Fruit fly (Drosophila melanogaster) whole organism, embryonic: ENCODE measurements around the gene CG13373.

ENCODE experiments used
- CG10366 ChIP-seq: fragments of 200-800 bp; sonication (Bioruptor generic); IDR thresholded peaks from 2 replicates; pipeline ENCODE4 v1.3.6; 2022; ENCODE audit warnings: missing biosample characterization, missing genetic modification characterization
- CG11247 ChIP-seq: fragments of 200-800 bp; sonication (Bioruptor generic); IDR thresholded peaks from 2 replicates; pipeline ENCODE4 v1.3.6; 2022; ENCODE audit warnings: missing biosample characterization, missing genetic modification characterization
- CG11560 ChIP-seq: fragments of 200-800 bp; sonication (Bioruptor generic); IDR thresholded peaks from 3 replicates; pipeline ENCODE4 v1.3.6; 2022; ENCODE audit warnings: missing biosample characterization, missing genetic modification characterization
- CG11695 ChIP-seq: fragments of 200-800 bp; sonication (Bioruptor generic); IDR thresholded peaks from 3 replicates; pipeline ENCODE4 v1.3.6; 2022; ENCODE audit warnings: missing biosample characterization, missing genetic modification characterization
- CG12104 ChIP-seq: fragments of 200-800 bp; sonication (Bioruptor generic); optimal IDR thresholded peaks from 3 replicates; lab custom pipeline; 2016; ENCODE audit warnings: missing biosample characterization, missing genetic modification characterization
- CG12236 ChIP-seq: fragments of 200-800 bp; sonication (Bioruptor generic); optimal IDR thresholded peaks from 2 replicates; lab custom pipeline; 2016; ENCODE audit warnings: missing biosample characterization, missing genetic modification characterization
- CG13775 ChIP-seq: fragments of 200-800 bp; sonication (Bioruptor generic); optimal IDR thresholded peaks from 3 replicates; lab custom pipeline; 2017; ENCODE audit warnings: missing biosample characterization, mild to moderate bottlenecking, missing genetic modification characterization
- CG14050 ChIP-seq: fragments of 200-800 bp; sonication (Bioruptor generic); IDR thresholded peaks from 3 replicates; pipeline ENCODE4 v1.3.6; 2022; ENCODE audit warnings: missing biosample characterization, missing genetic modification characterization
- CG15269 ChIP-seq: fragments of 200-800 bp; sonication (Bioruptor generic); optimal IDR thresholded peaks from 2 replicates; lab custom pipeline; 2018; ENCODE audit warnings: missing biosample characterization, mild to moderate bottlenecking, missing genetic modification characterization, moderate library complexity
- CG15696 ChIP-seq: fragments of 200-800 bp; sonication (Bioruptor generic); optimal IDR thresholded peaks from 2 replicates; lab custom pipeline; 2019; ENCODE audit warnings: missing biosample characterization, mild to moderate bottlenecking, missing genetic modification characterization, moderate library complexity
- CG2129 ChIP-seq: fragments of 200-800 bp; sonication (Bioruptor generic); IDR thresholded peaks from 2 replicates; pipeline ENCODE4 v1.3.6; 2022; ENCODE audit warnings: missing biosample characterization, missing genetic modification characterization; ENCODE audit not compliant: partially characterized antibody
- CG30403 ChIP-seq: fragments of 200-800 bp; sonication (Bioruptor generic); optimal IDR thresholded peaks from 3 replicates; lab custom pipeline; 2016; ENCODE audit warnings: missing biosample characterization, missing genetic modification characterization
- CG31441 ChIP-seq: fragments of 200-800 bp; sonication (Bioruptor generic); IDR thresholded peaks from 2 replicates; pipeline ENCODE4 v1.3.6; 2022; ENCODE audit warnings: missing biosample characterization, missing genetic modification characterization
- CG3407 ChIP-seq: fragments of 200-800 bp; sonication (Bioruptor generic); optimal IDR thresholded peaks from 2 replicates; lab custom pipeline; 2018; ENCODE audit warnings: missing biosample characterization, mild to moderate bottlenecking, missing genetic modification characterization
- CG4707 ChIP-seq: fragments of 200-800 bp; sonication (Bioruptor generic); optimal IDR thresholded peaks from 2 replicates; lab custom pipeline; 2018; ENCODE audit warnings: missing biosample characterization, mild to moderate bottlenecking, missing genetic modification characterization, moderate library complexity
- CG4854 ChIP-seq: fragments of 200-800 bp; sonication (Bioruptor generic); optimal IDR thresholded peaks from 2 replicates; lab custom pipeline; 2016; ENCODE audit warnings: missing biosample characterization, missing genetic modification characterization, inconsistent platforms
- CG7987 ChIP-seq: fragments of 200-800 bp; sonication (Bioruptor generic); optimal IDR thresholded peaks from 2 replicates; lab custom pipeline; 2018; ENCODE audit warnings: missing biosample characterization, mild to moderate bottlenecking, missing genetic modification characterization, moderate library complexity
- CG9609 ChIP-seq: fragments of 200-800 bp; sonication (Bioruptor generic); optimal IDR thresholded peaks from 3 replicates; lab custom pipeline; 2016; ENCODE audit warnings: missing biosample characterization, missing genetic modification characterization
- CG9876 ChIP-seq: fragments of 200-800 bp; sonication (Bioruptor generic); optimal IDR thresholded peaks from 2 replicates; lab custom pipeline; 2016; ENCODE audit warnings: missing biosample characterization, missing genetic modification characterization
- CTCF ChIP-seq: fragments of 200-800 bp; sonication (Bioruptor generic); optimal IDR thresholded peaks from 2 replicates; lab custom pipeline; 2017; ENCODE audit warnings: missing biosample characterization, mild to moderate bottlenecking, missing genetic modification characterization, moderate library complexity
- D19A ChIP-seq: fragments of 200-800 bp; optimal IDR thresholded peaks from 3 replicates; lab custom pipeline; 2019; ENCODE audit warnings: missing biosample characterization, mild to moderate bottlenecking, missing genetic modification characterization, moderate library complexity
- Ets65A ChIP-seq: fragments of 200-800 bp; sonication (Bioruptor generic); peaks from one replicate; lab custom pipeline; 2016; ENCODE audit warnings: missing biosample characterization, missing genetic modification characterization
- Hmr ChIP-seq: fragments of 200-800 bp; sonication (Bioruptor generic); optimal IDR thresholded peaks from 3 replicates; lab custom pipeline; 2017; ENCODE audit warnings: mild to moderate bottlenecking, missing biosample characterization, missing genetic modification reagents, missing genetic modification characterization
- Mes4 ChIP-seq: fragments of 200-800 bp; sonication (Bioruptor generic); optimal IDR thresholded peaks from 2 replicates; lab custom pipeline; 2016; ENCODE audit warnings: missing biosample characterization, missing genetic modification characterization
- Myb ChIP-seq: fragments of 200-800 bp; sonication (Bioruptor generic); optimal IDR thresholded peaks from 2 replicates; lab custom pipeline; 2016; ENCODE audit warnings: missing biosample characterization, missing genetic modification characterization
- Nf-YA ChIP-seq: fragments of 200-800 bp; sonication (Bioruptor generic); IDR thresholded peaks from 2 replicates; pipeline ENCODE4 v1.3.6; 2022; ENCODE audit warnings: missing biosample characterization, missing genetic modification characterization
- NfI ChIP-seq: fragments of 200-800 bp; sonication (Bioruptor generic); optimal IDR thresholded peaks from 3 replicates; lab custom pipeline; 2018; ENCODE audit warnings: missing biosample characterization, mild to moderate bottlenecking, missing genetic modification characterization, moderate library complexity
- Oaz ChIP-seq: fragments of 200-800 bp; sonication (Bioruptor generic); IDR thresholded peaks from 2 replicates; pipeline ENCODE4 v1.3.6; 2022; ENCODE audit warnings: missing biosample characterization, missing genetic modification characterization
- Ptx1 ChIP-seq: fragments of 200-800 bp; sonication (Bioruptor generic); IDR thresholded peaks from 2 replicates; pipeline ENCODE4 v1.3.6; 2022; ENCODE audit warnings: missing biosample characterization, missing genetic modification characterization
- Rfx ChIP-seq: fragments of 200-800 bp; sonication (Bioruptor generic); IDR thresholded peaks from 2 replicates; pipeline ENCODE4 v1.3.6; 2022; ENCODE audit warnings: missing biosample characterization, missing genetic modification characterization
- Scr ChIP-seq: fragments of 200-800 bp; sonication (Bioruptor generic); IDR thresholded peaks from 2 replicates; pipeline ENCODE4 v1.3.6; 2022; ENCODE audit warnings: missing biosample characterization, missing genetic modification characterization; ENCODE audit not compliant: partially characterized antibody
- Sry-δ ChIP-seq: fragments of 200-800 bp; sonication (Bioruptor generic); optimal IDR thresholded peaks from 2 replicates; lab custom pipeline; 2016; ENCODE audit warnings: missing biosample characterization, missing genetic modification characterization
- Trl ChIP-seq, 3 experiments: fragments of >200 bp in 2 of 3; fragments of 200-800 bp in 1 of 3; sonication (Bioruptor generic) in 1 of 3; optimal IDR thresholded peaks; 2 replicates in 1 of 3; 3 replicates in 2 of 3; lab custom pipeline; 2016 to 2017; ENCODE audit warnings: missing biosample characterization in 1 of 3, missing genetic modification characterization in 1 of 3
- Xrp1 ChIP-seq: fragments of 200-800 bp; sonication (Bioruptor generic); IDR thresholded peaks from 2 replicates; pipeline ENCODE4 v1.3.6; 2022; ENCODE audit warnings: missing biosample characterization, missing genetic modification characterization
- ash1 ChIP-seq: fragments of 200-800 bp; sonication (Bioruptor generic); optimal IDR thresholded peaks from 2 replicates; lab custom pipeline; 2018; ENCODE audit warnings: missing biosample characterization, mild to moderate bottlenecking, missing genetic modification characterization
- ato ChIP-seq: fragments of 200-800 bp; sonication (Bioruptor generic); IDR thresholded peaks from 2 replicates; pipeline ENCODE4 v1.3.6; 2022; ENCODE audit warnings: missing biosample characterization, missing genetic modification characterization; ENCODE audit not compliant: partially characterized antibody
- bab2 ChIP-seq: fragments of 200-800 bp; sonication (Bioruptor generic); optimal IDR thresholded peaks from 2 replicates; lab custom pipeline; 2016; ENCODE audit warnings: missing biosample characterization, missing genetic modification characterization
- chm ChIP-seq: fragments of 200-800 bp; sonication (Bioruptor generic); IDR thresholded peaks from 2 replicates; pipeline ENCODE4 v1.3.6; 2022; ENCODE audit warnings: missing biosample characterization, missing genetic modification characterization
- dmrt11E ChIP-seq: fragments of 200-800 bp; sonication (Bioruptor generic); optimal IDR thresholded peaks from 3 replicates; lab custom pipeline; 2018; ENCODE audit warnings: missing biosample characterization, mild to moderate bottlenecking, missing genetic modification characterization, moderate library complexity
- fd102C ChIP-seq: fragments of 200-800 bp; sonication (Bioruptor generic); optimal IDR thresholded peaks from 2 replicates; lab custom pipeline; 2018; ENCODE audit warnings: missing biosample characterization, mild to moderate bottlenecking, missing genetic modification characterization, moderate library complexity
- gsb-n ChIP-seq: fragments of 200-800 bp; sonication (Bioruptor generic); optimal IDR thresholded peaks from 3 replicates; lab custom pipeline; 2018; ENCODE audit warnings: missing biosample characterization, mild to moderate bottlenecking, missing genetic modification characterization
- h ChIP-seq: fragments of >200 bp; optimal IDR thresholded peaks from 2 replicates; lab custom pipeline; 2017
- jigr1 ChIP-seq: fragments of 200-800 bp; sonication (Bioruptor generic); IDR thresholded peaks from 3 replicates; pipeline ENCODE4 v1.3.6; 2022; ENCODE audit warnings: missing biosample characterization, missing genetic modification characterization
- maf-S ChIP-seq: fragments of 200-800 bp; sonication (Bioruptor generic); optimal IDR thresholded peaks from 2 replicates; lab custom pipeline; 2016; ENCODE audit warnings: missing biosample characterization, missing genetic modification characterization
- otp ChIP-seq: fragments of 200-800 bp; sonication (Bioruptor generic); IDR thresholded peaks from 3 replicates; pipeline ENCODE4, ENCODE4 v1.3.6; 2022; ENCODE audit warnings: missing biosample characterization, missing genetic modification characterization
- peb ChIP-seq: fragments of 200-800 bp; sonication (Bioruptor generic); IDR thresholded peaks from 2 replicates; pipeline ENCODE4 v1.3.6; 2022; ENCODE audit warnings: missing biosample characterization, missing genetic modification characterization
- pros ChIP-seq: fragments of 200-800 bp; sonication (Bioruptor generic); optimal IDR thresholded peaks from 3 replicates; lab custom pipeline; 2019; ENCODE audit warnings: missing biosample characterization, mild to moderate bottlenecking, missing genetic modification characterization, moderate library complexity
- ranshi ChIP-seq: fragments of 200-800 bp; sonication (Bioruptor generic); IDR thresholded peaks from 2 replicates; pipeline ENCODE4 v1.3.6; 2022; ENCODE audit warnings: missing biosample characterization, missing genetic modification characterization
- row ChIP-seq: fragments of 200-800 bp; sonication (Bioruptor generic); IDR thresholded peaks from 3 replicates; pipeline ENCODE4 v1.3.6; 2022; ENCODE audit warnings: missing biosample characterization, missing genetic modification characterization
- shn ChIP-seq: fragments of 200-800 bp; sonication (Bioruptor generic); optimal IDR thresholded peaks from 3 replicates; lab custom pipeline; 2016; ENCODE audit warnings: missing biosample characterization, missing genetic modification characterization
- tin ChIP-seq: fragments of 200-800 bp; sonication (Bioruptor generic); optimal IDR thresholded peaks from 3 replicates; lab custom pipeline; 2016; ENCODE audit warnings: missing biosample characterization, missing genetic modification characterization
- trh ChIP-seq: fragments of 200-800 bp; sonication (Bioruptor generic); optimal IDR thresholded peaks from 2 replicates; lab custom pipeline; 2016; ENCODE audit warnings: missing biosample characterization, missing genetic modification characterization
- z ChIP-seq: fragments of 200-800 bp; sonication (Bioruptor generic); IDR thresholded peaks from 3 replicates; pipeline ENCODE4 v1.3.6; 2022; ENCODE audit warnings: missing biosample characterization, missing genetic modification characterization

The CG13373 gene

DNA sequence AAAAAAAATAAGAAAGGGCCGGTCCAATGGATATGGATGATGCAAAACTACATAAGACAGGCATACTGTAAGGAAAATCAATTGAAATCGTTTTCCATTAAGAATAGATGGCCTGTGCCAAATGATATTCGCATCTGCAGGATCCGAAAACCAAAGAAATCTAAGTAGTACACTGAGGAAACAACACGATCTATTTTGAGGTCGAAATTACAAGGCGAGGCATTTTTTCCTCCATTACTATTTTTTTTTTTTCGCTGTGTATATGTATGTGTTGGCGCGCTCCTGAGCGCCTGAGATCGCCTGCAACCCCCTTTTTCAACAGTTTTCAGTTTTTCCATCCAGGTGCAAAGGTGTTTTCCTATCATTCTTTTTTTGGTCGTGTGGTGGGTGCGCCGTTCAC, 12.8 kb upstream of the CG13373 start (continued):
- TF ChIP-seq Ptx1 (GFP tag; lab: Robert Waterston, UW): no peak
- TF ChIP-seq CTCF (GFP tag; lab: Kevin White, UChicago): no peak
- no peak for TF ChIP-seq ranshi
- TF ChIP-seq Sry-δ (GFP tag; lab: Kevin White, UChicago): no peak
- TF ChIP-seq CG12104 (GFP tag; lab: Kevin White, UChicago): no peak
- TF ChIP-seq trh: no peak
- TF ChIP-seq CG13775 (GFP tag; lab: Kevin White, UChicago): no peak
- no peak for TF ChIP-seq CG4854
- no peak for TF ChIP-seq Myb (GFP tag; lab: Kevin White, UChicago)
- no peak for TF ChIP-seq jigr1 (GFP tag; lab: Robert Waterston, UW)
- no peak for TF ChIP-seq CG10366 (GFP tag; lab: Robert Waterston, UW)
- TF ChIP-seq D19A (tag; lab: Kevin White, UChicago): no peak
- no peak for TF ChIP-seq ato (GFP tag; lab: Robert Waterston, UW)
- TF ChIP-seq row (GFP tag; lab: Robert Waterston, UW): peak; percentile 38; the same call in 1 of the 3 replicates
- no peak for TF ChIP-seq CG31441 (GFP tag; lab: Robert Waterston, UW)
- TF ChIP-seq CG12236 (GFP tag; lab: Kevin White, UChicago): no peak
- no peak for TF ChIP-seq CG3407 (GFP tag; lab: Kevin White, UChicago)
- peak; percentile 88 for TF ChIP-seq pros (GFP tag; lab: Kevin White, UChicago)
- no peak for TF ChIP-seq CG14050
- TF ChIP-seq fd102C (GFP tag; lab: Kevin White, UChicago): no peak
- no peak for TF ChIP-seq CG15269 (tag; lab: Kevin White, UChicago)
- TF ChIP-seq NfI (GFP tag; lab: Kevin White, UChicago): no peak
- TF ChIP-seq Rfx (GFP tag; lab: Robert Waterston, UW): no peak
- TF ChIP-seq Nf-YA (GFP tag; lab: Robert Waterston, UW): no peak
- 0 out of 3 replicates have a peak, but pooled peaks have one; percentile 11 for TF ChIP-seq otp (GFP tag; lab: Robert Waterston, UW)
- peak; percentile 15 for TF ChIP-seq gsb-n (tag; lab: Kevin White, UChicago)
- peak; percentile 15 for TF ChIP-seq CG15696 (tag; lab: Kevin White, UChicago)
- TF ChIP-seq CG2129 (GFP tag; lab: Robert Waterston, UW): no peak
- TF ChIP-seq ash1 (GFP tag; lab: Kevin White, UChicago): no peak
- no peak for TF ChIP-seq z
- TF ChIP-seq Scr (GFP tag; lab: Robert Waterston, UW): no peak
- TF ChIP-seq Xrp1 (GFP tag; lab: Robert Waterston, UW): 0 out of 2 replicates have a peak, but pooled peaks have one; percentile 16
- no peak for TF ChIP-seq Trl (optimal IDR thresholded peaks at IDR 0.05; lab: Kevin White, UChicago)
- TF ChIP-seq Trl (GFP tag; optimal IDR thresholded peaks at IDR 0.05; lab: Kevin White, UChicago): no peak
- TF ChIP-seq chm (GFP tag; lab: Robert Waterston, UW): no peak
- no peak for TF ChIP-seq CG11695 (GFP tag; lab: Robert Waterston, UW)
- TF ChIP-seq Ets65A (GFP tag; lab: Kevin White, UChicago): peak; percentile 4
- no peak for TF ChIP-seq Hmr (GFP tag; lab: Kevin White, UChicago)
- no peak for TF ChIP-seq CG11247 (GFP tag; lab: Robert Waterston, UW)
- no peak for TF ChIP-seq Mes4 (GFP tag; lab: Kevin White, UChicago)
- no peak for TF ChIP-seq maf-S
- TF ChIP-seq CG9876 (GFP tag; lab: Kevin White, UChicago): no peak
- TF ChIP-seq dmrt11E: peak; percentile 22
- TF ChIP-seq shn (GFP tag; lab: Kevin White, UChicago): no peak
- TF ChIP-seq CG30403 (GFP tag; lab: Kevin White, UChicago): no peak
- no peak for TF ChIP-seq h (lab: Kevin White, UChicago)
- TF ChIP-seq tin: no peak
- no peak for TF ChIP-seq CG9609
- TF ChIP-seq CG11560 (tag; lab: Robert Waterston, UW): no peak
- TF ChIP-seq CG4707 (GFP tag; lab: Kevin White, UChicago): no peak
- TF ChIP-seq bab2 (GFP tag; lab: Kevin White, UChicago): no peak
- TF ChIP-seq Oaz: no peak
- no peak for TF ChIP-seq CG7987 (GFP tag; lab: Kevin White, UChicago)
- TF ChIP-seq peb (GFP tag; lab: Robert Waterston, UW): no peak
